Fruit fly (Drosophila melanogaster): ENCODE results near the gene Ccdc85.

Ccdc85 gene

dm6 chr2L:3022986-3023385 is 23.9 kb downstream of the Ccdc85 start, which contains the start of the genes alpha4GT1 and Prp40 (continued):
- TF ChIP-seq Bgb (GFP tag; IDR thresholded peaks at IDR 0.05; ENCODE audit: partially characterized antibody) = peak; percentile 91

DNA sequence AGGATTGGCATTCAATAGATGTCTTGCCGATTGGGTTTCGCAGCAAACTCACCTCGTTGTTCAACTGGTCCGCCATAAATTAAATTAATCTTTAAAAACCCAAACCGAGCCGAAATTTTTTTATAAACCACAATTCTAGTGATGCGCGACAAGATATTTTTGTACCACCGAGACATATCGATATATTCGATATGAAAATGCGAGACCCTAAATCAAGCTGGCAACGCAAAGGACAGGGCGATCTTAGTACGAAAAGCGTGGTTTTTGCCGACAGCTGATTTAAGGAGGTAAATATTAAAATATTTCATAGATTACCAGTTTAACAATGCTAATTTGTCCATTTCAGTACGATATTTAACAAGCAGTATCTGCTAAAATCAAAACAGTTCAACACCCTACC is 29.9 kb downstream of the Ccdc85 start, which contains the start of the genes Sf3b2 and CG17219:
Gene Sf3b2 (minus strand): TSS at position 157 of the 400 bp plus-strand sequence.
Gene CG17219 (plus strand): TSS at position 242 of the 400 bp plus-strand sequence.
- TF ChIP-seq chinmo (GFP tag; IDR thresholded peaks at IDR 0.05; ENCODE audit: partially characterized antibody) = no peak
- TF ChIP-seq Doc3 (GFP tag; IDR thresholded peaks at IDR 0.05; ENCODE audit: partially characterized antibody) = peak; percentile 53; the same call in 2 of the 3 replicates
- no peak for TF ChIP-seq hb (GFP tag; IDR thresholded peaks at IDR 0.05; ENCODE audit: partially characterized antibody)
- no peak for TF ChIP-seq danr (GFP tag; IDR thresholded peaks at IDR 0.05)
- no peak for TF ChIP-seq CG30403 (GFP tag; optimal IDR thresholded peaks at IDR 0.05)
- peak; percentile 9 for TF ChIP-seq CG17912 (GFP tag; optimal IDR thresholded peaks at IDR 0.05)
- peak; percentile 82 for TF ChIP-seq amos (GFP tag; IDR thresholded peaks at IDR 0.05; ENCODE audit: partially characterized antibody)
- TF ChIP-seq Myb (GFP tag; optimal IDR thresholded peaks at IDR 0.05) = peak; percentile 78
- TF ChIP-seq CG7556 (GFP tag; optimal IDR thresholded peaks at IDR 0.05) = no peak
- no peak for TF ChIP-seq grau (tag; optimal IDR thresholded peaks at IDR 0.05)
- no peak for TF ChIP-seq HLH3B (GFP tag; IDR thresholded peaks at IDR 0.05)
- TF ChIP-seq Nf-YA (GFP tag; IDR thresholded peaks at IDR 0.05) = no peak
- TF ChIP-seq CG14860 (GFP tag; IDR thresholded peaks at IDR 0.05; ENCODE audit: partially characterized antibody) = 0 out of 3 replicates have a peak, but pooled peaks have one; percentile 50
- no peak for TF ChIP-seq slbo (GFP tag; IDR thresholded peaks at IDR 0.05)
- TF ChIP-seq Lpt (GFP tag; optimal IDR thresholded peaks at IDR 0.05) = no peak
- peak; percentile 18 for TF ChIP-seq sens (GFP tag)
- TF ChIP-seq trh (GFP tag; optimal IDR thresholded peaks at IDR 0.05) = no peak
- no peak for TF ChIP-seq CG8290 (GFP tag; optimal IDR thresholded peaks at IDR 0.05)
- no peak for TF ChIP-seq CG8290 (tag; optimal IDR thresholded peaks at IDR 0.05)
- no peak for TF ChIP-seq Hand (GFP tag; optimal IDR thresholded peaks at IDR 0.05)
- TF ChIP-seq CG12769 (tag; optimal IDR thresholded peaks at IDR 0.05) = no peak
- TF ChIP-seq inv (GFP tag; IDR thresholded peaks at IDR 0.05; ENCODE audit: partially characterized antibody) = peak; percentile 50; the same call in 1 of the 2 replicates
- TF ChIP-seq maf-S (GFP tag; optimal IDR thresholded peaks at IDR 0.05) = no peak
- no peak for TF ChIP-seq fd3F (GFP tag; optimal IDR thresholded peaks at IDR 0.05)
- TF ChIP-seq CG14710 (tag; optimal IDR thresholded peaks at IDR 0.05) = peak; percentile 45
- TF ChIP-seq sc (optimal IDR thresholded peaks at IDR 0.05) = no peak
- TF ChIP-seq sc (GFP tag; optimal IDR thresholded peaks at IDR 0.05) = no peak
- TF ChIP-seq dmrt11E (tag; optimal IDR thresholded peaks at IDR 0.05) = no peak
- TF ChIP-seq pb (GFP tag; optimal IDR thresholded peaks at IDR 0.05) = no peak
- no peak for TF ChIP-seq CG9817 (tag; optimal IDR thresholded peaks at IDR 0.05)
- TF ChIP-seq HmgD (GFP tag; optimal IDR thresholded peaks at IDR 0.05) = no peak
- TF ChIP-seq CG32532 (GFP tag; IDR thresholded peaks at IDR 0.05) = peak; percentile 25; the same call in 1 of the 2 replicates
- TF ChIP-seq Bdp1 (GFP tag; optimal IDR thresholded peaks at IDR 0.05) = no peak
- no peak for TF ChIP-seq CG7839 (tag; optimal IDR thresholded peaks at IDR 0.05)
- no peak for TF ChIP-seq chif (GFP tag; optimal IDR thresholded peaks at IDR 0.05)
- TF ChIP-seq CG5245 (GFP tag; optimal IDR thresholded peaks at IDR 0.05) = no peak
- TF ChIP-seq zf30C (GFP tag; optimal IDR thresholded peaks at IDR 0.05) = no peak
- peak; percentile 26 for TF ChIP-seq phol (tag; optimal IDR thresholded peaks at IDR 0.05)
- no peak for TF ChIP-seq CG3995 (GFP tag; optimal IDR thresholded peaks at IDR 0.05)
- no peak for TF ChIP-seq CG14667 (GFP tag; IDR thresholded peaks at IDR 0.05)
- TF ChIP-seq luna (GFP tag; optimal IDR thresholded peaks at IDR 0.05) = no peak
- TF ChIP-seq CG12236 (GFP tag; optimal IDR thresholded peaks at IDR 0.05) = no peak
- peak; percentile 39 for TF ChIP-seq mam (GFP tag; optimal IDR thresholded peaks at IDR 0.05)
- TF ChIP-seq Ets65A (GFP tag) = peak; percentile 86
- TF ChIP-seq CG16813 (GFP tag; IDR thresholded peaks at IDR 0.05; ENCODE audit: partially characterized antibody) = peak; percentile 74
- TF ChIP-seq dm (GFP tag; optimal IDR thresholded peaks at IDR 0.05) = peak; percentile 91
- peak; percentile 80 for TF ChIP-seq CG13287 (GFP tag; IDR thresholded peaks at IDR 0.05; ENCODE audit: partially characterized antibody)
- TF ChIP-seq CG10267 (tag; optimal IDR thresholded peaks at IDR 0.05) = peak; percentile 33
- peak; percentile 18 for TF ChIP-seq CG12155 (GFP tag; optimal IDR thresholded peaks at IDR 0.05)

All from whole organism, embryonic.